Worm (Caenorhabditis elegans): Measurements from ENCODE around the gene idpa-2.

idpa-2 gene

ce11 chrII:8747246-8747938 is 45.1 kb downstream of the idpa-2 start (continued):
- TF ChIP-seq saeg-2 (GFP tag; IDR thresholded peaks at IDR 0.05) (no peak), gei-8 (GFP tag; optimal IDR thresholded peaks at IDR 0.05) (peak; percentile 22), nhr-111 (GFP tag; optimal IDR thresholded peaks at IDR 0.05) (peak; percentile 41), spr-1 (tag; optimal IDR thresholded peaks at IDR 0.05) (peak; percentile 57), pqm-1 (tag; optimal IDR thresholded peaks at IDR 0.05) (no peak), nhr-41 (GFP tag; IDR thresholded peaks at IDR 0.05) (no peak), nhr-102 (tag; optimal IDR thresholded peaks at IDR 0.05) (peak; percentile 71), hmg-1.1 (GFP tag; IDR thresholded peaks at IDR 0.05) (peak; percentile 41), nhr-28 (tag; optimal IDR thresholded peaks at IDR 0.05) (peak; percentile 15), ces-1 (GFP tag; optimal IDR thresholded peaks at IDR 0.05) (no peak), snpc-1.2 (GFP tag; IDR thresholded peaks at IDR 0.05) (peak; percentile 58; the same call in 1 of the 2 replicates), zfp-2 (tag; optimal IDR thresholded peaks at IDR 0.05) (no peak), F37D6.2 (tag; optimal IDR thresholded peaks at IDR 0.05) (no peak), attf-4 (tag; optimal IDR thresholded peaks at IDR 0.05) (no peak), vab-7 (GFP tag; IDR thresholded peaks at IDR 0.05) (no peak), Y5F2A.4 (GFP tag; optimal IDR thresholded peaks at IDR 0.05) (peak; percentile 42), pha-4 (GFP tag; IDR thresholded peaks at IDR 0.05) (no peak; the same call in 1 of the 2 replicates), pha-4 (tag; optimal IDR thresholded peaks at IDR 0.05) (no peak), tra-1 (GFP tag; IDR thresholded peaks at IDR 0.05) (peak; percentile 77; the same call in 1 of the 2 replicates)

DNA sequence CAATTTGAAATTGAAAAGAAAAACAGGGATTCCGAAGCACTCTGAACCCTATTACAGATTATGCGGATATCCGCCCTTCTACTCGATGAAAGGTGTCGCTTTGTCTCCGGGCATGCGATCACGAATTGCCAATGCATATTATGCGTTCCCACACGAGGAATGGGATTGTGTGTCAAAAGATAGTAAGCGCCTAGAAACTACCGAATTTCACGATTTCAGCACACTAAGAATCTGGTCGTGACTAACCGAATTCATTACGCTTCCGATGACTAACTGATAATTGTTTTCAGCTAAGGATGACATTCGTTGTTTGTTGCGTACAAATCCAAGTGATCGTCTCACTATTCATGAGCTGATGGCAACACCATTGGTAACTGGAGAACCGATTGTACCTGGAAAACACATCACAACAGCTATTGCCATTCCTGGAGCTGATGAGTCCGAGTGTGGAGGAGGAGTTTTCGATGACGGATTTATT is 46.2 kb downstream of the idpa-2 start:
- TF ChIP-seq arid-1 (GFP tag; conservative IDR thresholded peaks at IDR 0.05) (0 out of 2 replicates have a peak, but pooled peaks have one; percentile 37), pha-4 (GFP tag; IDR thresholded peaks at IDR 0.05) (no peak), pha-4 (tag; optimal IDR thresholded peaks at IDR 0.05) (no peak), ces-1 (GFP tag; optimal IDR thresholded peaks at IDR 0.05) (no peak), nhr-10 (tag; optimal IDR thresholded peaks at IDR 0.05) (no peak), cey-2 (tag; optimal IDR thresholded peaks at IDR 0.05; ENCODE audit: borderline replicate concordance, insufficient read depth) (no peak), mep-1 (tag; optimal IDR thresholded peaks at IDR 0.05) (no peak), snpc-4 (tag; optimal IDR thresholded peaks at IDR 0.05) (no peak), lsy-2 (tag; optimal IDR thresholded peaks at IDR 0.05) (no peak), jun-1 (tag; optimal IDR thresholded peaks at IDR 0.05) (no peak), unc-130 (GFP tag; optimal IDR thresholded peaks at IDR 0.05) (no peak), nhr-102 (tag; optimal IDR thresholded peaks at IDR 0.05) (no peak), daf-16 (GFP tag; optimal IDR thresholded peaks at IDR 0.05) (no peak), daf-16 (tag; optimal IDR thresholded peaks at IDR 0.05) (peak; percentile 7), snpc-1.2 (GFP tag; IDR thresholded peaks at IDR 0.05) (peak; percentile 52; the same call in 1 of the 2 replicates), nhr-41 (GFP tag; IDR thresholded peaks at IDR 0.05) (peak; percentile 43), ceh-44 (GFP tag; IDR thresholded peaks at IDR 0.05) (no peak), nhr-28 (tag; optimal IDR thresholded peaks at IDR 0.05) (no peak), Y105C5A.15 (GFP tag; IDR thresholded peaks at IDR 0.05) (peak; percentile 74; the same call in 1 of the 2 replicates), T20F7.1 (GFP tag; optimal IDR thresholded peaks at IDR 0.05) (peak; percentile 35), dmd-6 (GFP tag; IDR thresholded peaks at IDR 0.05) (peak; percentile 10; the same call in 1 of the 2 replicates), tra-1 (GFP tag; IDR thresholded peaks at IDR 0.05) (peak; percentile 17; the same call in 1 of the 2 replicates), F49E8.2 (tag; optimal IDR thresholded peaks at IDR 0.05; ENCODE audit: borderline replicate concordance) (no peak), ZK337.2 (GFP tag; IDR thresholded peaks at IDR 0.05) (0 out of 2 replicates have a peak, but pooled peaks have one; percentile 1), nhr-25 (tag; optimal IDR thresholded peaks at IDR 0.05; ENCODE audit: borderline replicate concordance, insufficient read depth) (peak; percentile 71), dmd-9 (GFP tag; IDR thresholded peaks at IDR 0.05) (no peak), ceh-32 (tag; optimal IDR thresholded peaks at IDR 0.05; ENCODE audit: poor library complexity) (no peak), daf-19 (GFP tag; conservative IDR thresholded peaks at IDR 0.05) (no peak), daf-12 (tag; optimal IDR thresholded peaks at IDR 0.05) (no peak), mdl-1 (tag; optimal IDR thresholded peaks at IDR 0.05) (no peak), madf-5 (GFP tag; IDR thresholded peaks at IDR 0.05) (peak in 1 of 2 experiments; percentile 63; a peak in 1 of 4 replicates), egl-43 (GFP tag; IDR thresholded peaks at IDR 0.05) (0 out of 2 replicates have a peak, but pooled peaks have one; percentile 11), Y48G9A.11 (GFP tag; IDR thresholded peaks at IDR 0.05) (no peak), duxl-1 (tag; optimal IDR thresholded peaks at IDR 0.05; ENCODE audit: poor library complexity) (peak; percentile 58), ceh-62 (tag; optimal IDR thresholded peaks at IDR 0.05) (no peak), nhr-111 (GFP tag; optimal IDR thresholded peaks at IDR 0.05) (peak; percentile 77)

All from whole organism, L4 larva.